Fruit fly (Drosophila melanogaster): ENCODE data around the gene CG9459.

Gene CG9459

dm6 chr3R:9767620-9768592, 50.3 kb downstream of the CG9459 start, which contains the start of gene Naa80 (continued):
- TF ChIP-seq emc (GFP tag; optimal IDR thresholded peaks at IDR 0.05) = peak; percentile 32
- peak; percentile 8 for TF ChIP-seq Fer2 (tag; optimal IDR thresholded peaks at IDR 0.05)
- TF ChIP-seq MBD-R2 (GFP tag; IDR thresholded peaks at IDR 0.05) = peak; percentile 96
- TF ChIP-seq CG7556 (GFP tag; optimal IDR thresholded peaks at IDR 0.05) = peak; percentile 48
- TF ChIP-seq phol (tag; optimal IDR thresholded peaks at IDR 0.05) = peak; percentile 28
- no peak for TF ChIP-seq pros (GFP tag; optimal IDR thresholded peaks at IDR 0.05)
- no peak; the same call in 1 of the 2 replicates for TF ChIP-seq toy (GFP tag; IDR thresholded peaks at IDR 0.05)
- peak; percentile 83 for TF ChIP-seq Side (GFP tag; optimal IDR thresholded peaks at IDR 0.05)
- peak; percentile 88 for TF ChIP-seq ftz-f1 (GFP tag; optimal IDR thresholded peaks at IDR 0.05)
- TF ChIP-seq sens (GFP tag) = peak; percentile 85
- peak; percentile 65 for TF ChIP-seq bbx (GFP tag; IDR thresholded peaks at IDR 0.05; ENCODE audit: partially characterized antibody)
- TF ChIP-seq stc (GFP tag; IDR thresholded peaks at IDR 0.05) = no peak
- TF ChIP-seq abd-A (tag; optimal IDR thresholded peaks at IDR 0.05) = no peak
- TF ChIP-seq CG31388 (GFP tag; optimal IDR thresholded peaks at IDR 0.05) = no peak
- TF ChIP-seq CG11504 (tag; optimal IDR thresholded peaks at IDR 0.05) = no peak
- TF ChIP-seq CG30020 (tag; optimal IDR thresholded peaks at IDR 0.05) = peak; percentile 9
- TF ChIP-seq CG30431 (GFP tag; optimal IDR thresholded peaks at IDR 0.05) = no peak
- TF ChIP-seq gce (GFP tag; IDR thresholded peaks at IDR 0.05) = no peak
- TF ChIP-seq ERR (GFP tag; optimal IDR thresholded peaks at IDR 0.05) = peak; percentile 82
- peak; percentile 8 for TF ChIP-seq CG4820 (GFP tag; optimal IDR thresholded peaks at IDR 0.05)
- TF ChIP-seq CG3163 (GFP tag; optimal IDR thresholded peaks at IDR 0.05) = peak; percentile 67
- TF ChIP-seq sd (tag; optimal IDR thresholded peaks at IDR 0.05) = peak; percentile 52
- TF ChIP-seq Jarid2 (GFP tag; optimal IDR thresholded peaks at IDR 0.05) = no peak
- TF ChIP-seq trem (tag; optimal IDR thresholded peaks at IDR 0.05) = peak; percentile 88
- no peak for TF ChIP-seq B-H1 (GFP tag; IDR thresholded peaks at IDR 0.05)
- TF ChIP-seq CG4404 (GFP tag; IDR thresholded peaks at IDR 0.05) = 0 out of 2 replicates have a peak, but pooled peaks have one; percentile 11
- TF ChIP-seq odd (GFP tag; optimal IDR thresholded peaks at IDR 0.05) = no peak
- TF ChIP-seq Antp (GFP tag; optimal IDR thresholded peaks at IDR 0.05) = peak; percentile 89
- no peak for TF ChIP-seq wdn (GFP tag; IDR thresholded peaks at IDR 0.05)
- TF ChIP-seq gt (GFP tag; IDR thresholded peaks at IDR 0.05) = no peak
- TF ChIP-seq CG10543 (GFP tag; optimal IDR thresholded peaks at IDR 0.05) = peak; percentile 72
- peak; percentile 24; the same call in 1 of the 2 replicates for TF ChIP-seq CG32772 (GFP tag; IDR thresholded peaks at IDR 0.05)
- no peak for TF ChIP-seq CrebB (tag; optimal IDR thresholded peaks at IDR 0.05)
- TF ChIP-seq gem (tag; optimal IDR thresholded peaks at IDR 0.05) = no peak
- TF ChIP-seq CG31224 (GFP tag; IDR thresholded peaks at IDR 0.05) = peak; percentile 76
- no peak for TF ChIP-seq nau (GFP tag; optimal IDR thresholded peaks at IDR 0.05)
- no peak for TF ChIP-seq CG43689 (GFP tag; IDR thresholded peaks at IDR 0.05)
- peak; percentile 64 for TF ChIP-seq amos (GFP tag; IDR thresholded peaks at IDR 0.05; ENCODE audit: partially characterized antibody)
- peak; percentile 71 for TF ChIP-seq sug (tag; optimal IDR thresholded peaks at IDR 0.05)
- TF ChIP-seq bab2 (GFP tag; optimal IDR thresholded peaks at IDR 0.05) = peak; percentile 66
- TF ChIP-seq kah (GFP tag; optimal IDR thresholded peaks at IDR 0.05) = peak; percentile 31
- TF ChIP-seq rib (GFP tag; IDR thresholded peaks at IDR 0.05) = peak; percentile 90
- no peak for TF ChIP-seq CkIIα-i1 (GFP tag; IDR thresholded peaks at IDR 0.05)
- peak; percentile 54 for TF ChIP-seq CG13287 (GFP tag; IDR thresholded peaks at IDR 0.05; ENCODE audit: partially characterized antibody)
- peak; percentile 78 for TF ChIP-seq Dbx (GFP tag; IDR thresholded peaks at IDR 0.05)
- TF ChIP-seq CG17361 (GFP tag; IDR thresholded peaks at IDR 0.05) = 0 out of 3 replicates have a peak, but pooled peaks have one; percentile 10
- TF ChIP-seq CG34376 (GFP tag; optimal IDR thresholded peaks at IDR 0.05) = peak; percentile 50
- TF ChIP-seq CG2875 (GFP tag; optimal IDR thresholded peaks at IDR 0.05) = no peak
- peak; percentile 14 for TF ChIP-seq Hey (tag; optimal IDR thresholded peaks at IDR 0.05)

Data from whole organism, embryonic.